Fruit fly (Drosophila melanogaster): ENCODE data around the gene Pde6.

The Pde6 gene

DNA sequence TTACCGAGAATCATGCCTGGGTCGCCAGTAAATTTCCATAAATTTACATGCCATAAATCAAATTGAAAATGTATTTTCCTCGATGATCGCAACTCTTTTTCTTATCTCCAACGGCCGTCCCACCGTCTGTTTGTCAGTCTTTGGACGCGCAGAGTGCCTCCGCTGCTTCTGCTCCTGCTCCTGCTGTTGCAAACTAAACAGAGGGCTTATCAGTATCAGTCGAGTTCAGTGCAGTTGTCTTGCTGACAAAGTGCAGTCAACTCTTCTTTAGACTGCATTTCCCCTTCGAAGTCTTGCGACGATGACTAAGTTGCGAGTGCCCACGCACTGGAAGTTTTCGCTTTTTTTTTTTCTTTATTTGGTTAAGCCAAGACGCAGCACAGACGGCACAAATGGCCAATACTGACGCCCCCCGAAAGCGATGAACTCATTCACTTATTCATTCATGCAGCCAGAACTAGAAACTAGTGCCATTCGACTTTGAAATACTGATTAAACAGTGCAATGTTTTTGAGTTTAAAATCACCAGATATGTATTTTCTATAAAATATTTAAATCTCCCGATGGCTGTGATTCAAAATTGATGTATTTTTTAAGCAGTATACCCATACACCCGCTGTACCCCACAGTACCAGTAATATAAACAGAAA, 83.9 kb downstream of the Pde6 start:
- TF ChIP-seq EcR (GFP tag; optimal IDR thresholded peaks at IDR 0.05) (peak in 1 of 2 experiments; percentile 81), psq (optimal IDR thresholded peaks at IDR 0.05) (no peak), pan (optimal IDR thresholded peaks at IDR 0.05) (no peak), Dll (optimal IDR thresholded peaks at IDR 0.05) (no peak), usp (GFP tag; optimal IDR thresholded peaks at IDR 0.05) (no peak)

DNA sequence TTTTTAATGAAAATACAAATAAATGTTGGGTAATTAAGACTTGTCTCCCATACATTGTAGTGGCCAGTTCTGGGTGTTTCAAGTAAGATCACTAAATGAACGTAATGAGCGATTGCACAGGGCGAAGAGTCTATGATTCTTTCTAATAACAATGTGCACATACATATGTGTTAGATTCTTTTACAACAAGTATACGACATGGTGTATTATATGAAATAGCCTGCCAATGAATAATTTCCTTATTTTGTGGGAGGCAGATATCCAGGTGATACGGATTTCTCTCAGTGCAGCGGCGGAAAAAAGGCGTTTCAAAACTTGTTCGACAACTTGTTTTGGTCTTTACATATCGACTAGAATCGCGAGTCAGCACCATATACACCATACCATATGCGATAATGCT, 84.5 kb downstream of the Pde6 start:
- TF ChIP-seq usp (GFP tag; optimal IDR thresholded peaks at IDR 0.05) = no peak
- TF ChIP-seq EcR (GFP tag; optimal IDR thresholded peaks at IDR 0.05) = no peak
- no peak for TF ChIP-seq psq (optimal IDR thresholded peaks at IDR 0.05)
- no peak for TF ChIP-seq pan (optimal IDR thresholded peaks at IDR 0.05)
- no peak for TF ChIP-seq Dll (optimal IDR thresholded peaks at IDR 0.05)
- no peak for TF ChIP-seq CG8478 (optimal IDR thresholded peaks at IDR 0.05)

DNA sequence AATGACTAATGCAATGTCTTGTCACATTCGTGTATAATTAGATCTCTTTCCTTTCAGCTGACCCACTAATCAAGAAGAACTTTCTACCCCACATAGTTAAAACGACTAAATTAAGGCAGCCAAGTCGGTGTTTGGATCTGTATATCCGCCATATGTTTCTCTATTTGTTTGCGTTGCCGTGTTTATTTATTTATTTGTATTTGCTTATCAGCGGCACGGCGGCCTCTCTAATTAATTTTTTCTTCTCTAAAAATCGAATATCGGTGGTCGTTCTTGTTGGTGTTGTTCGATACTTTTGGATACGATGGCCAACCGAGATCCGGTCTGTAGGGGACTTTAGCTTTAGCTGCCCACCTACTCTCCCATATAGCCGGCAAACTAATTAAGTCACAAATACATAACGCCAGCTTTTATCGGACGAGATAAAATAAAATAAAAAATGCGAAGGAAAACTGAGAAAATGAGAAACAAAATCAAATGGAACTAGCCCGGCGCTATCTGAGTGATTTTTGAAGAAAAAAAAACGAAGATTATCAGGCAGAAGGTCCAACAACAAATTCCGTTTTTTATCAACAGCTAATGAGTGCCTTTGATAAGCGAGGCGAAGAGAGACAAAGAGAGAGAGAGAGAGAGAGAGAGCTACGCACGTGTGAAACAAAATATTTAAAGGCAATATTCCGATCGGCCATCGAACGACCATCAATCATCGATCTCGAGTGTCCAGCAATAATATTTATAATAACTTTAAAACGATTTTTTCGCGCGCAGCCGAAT, 85.3 kb downstream of the Pde6 start:
- TF ChIP-seq psq (optimal IDR thresholded peaks at IDR 0.05) (no peak), EcR (GFP tag; optimal IDR thresholded peaks at IDR 0.05) (no peak), usp (GFP tag; optimal IDR thresholded peaks at IDR 0.05) (no peak), CG8478 (optimal IDR thresholded peaks at IDR 0.05) (no peak), pan (optimal IDR thresholded peaks at IDR 0.05) (no peak)

DNA sequence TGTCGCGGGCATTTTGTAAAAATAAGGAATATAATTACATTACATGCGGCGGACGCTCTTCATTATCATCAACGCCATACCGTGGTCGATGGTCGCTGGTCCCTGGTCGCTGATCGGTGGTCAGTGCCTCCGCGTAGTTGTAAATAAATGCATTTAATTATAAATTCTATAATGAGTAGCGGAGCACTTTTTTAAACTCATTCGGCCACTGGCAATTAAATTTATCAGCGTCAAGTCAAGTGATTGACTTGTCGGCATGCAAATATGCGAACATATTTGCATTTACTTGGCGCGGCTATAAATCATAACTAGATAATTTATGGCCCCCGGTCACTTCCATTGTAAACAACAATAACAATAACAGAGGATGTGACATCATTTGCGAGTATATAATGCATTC, 86.7 kb downstream of the Pde6 start:
- TF ChIP-seq psq (optimal IDR thresholded peaks at IDR 0.05) (no peak), pan (optimal IDR thresholded peaks at IDR 0.05) (no peak), CG8478 (optimal IDR thresholded peaks at IDR 0.05) (no peak), EcR (GFP tag; optimal IDR thresholded peaks at IDR 0.05) (no peak), Dll (optimal IDR thresholded peaks at IDR 0.05) (no peak), usp (GFP tag; optimal IDR thresholded peaks at IDR 0.05) (no peak)

DNA sequence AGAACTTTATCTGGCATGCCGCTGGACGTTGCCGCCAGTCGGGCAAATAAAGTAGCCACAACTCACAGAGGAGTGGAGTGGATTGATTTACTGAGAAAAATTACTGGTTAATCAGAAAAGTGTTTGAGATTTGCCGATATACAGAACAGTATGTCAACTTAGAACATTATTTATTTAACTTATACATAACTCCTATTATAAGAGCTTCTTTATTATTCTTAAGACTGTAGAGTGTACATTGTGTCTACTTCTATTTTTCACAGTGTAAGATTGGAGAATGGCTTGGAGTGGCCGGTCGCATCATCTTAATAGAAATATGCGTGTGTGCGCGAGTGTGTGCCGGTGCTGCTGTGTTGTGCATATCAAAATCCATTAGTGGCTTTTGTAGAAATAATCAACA, 87.5 kb downstream of the Pde6 start:
- no peak for TF ChIP-seq EcR (GFP tag; optimal IDR thresholded peaks at IDR 0.05)
- TF ChIP-seq pan (optimal IDR thresholded peaks at IDR 0.05) = no peak
- TF ChIP-seq psq (optimal IDR thresholded peaks at IDR 0.05) = no peak
- no peak for TF ChIP-seq CG8478 (optimal IDR thresholded peaks at IDR 0.05)
- TF ChIP-seq usp (GFP tag; optimal IDR thresholded peaks at IDR 0.05) = no peak
- no peak for TF ChIP-seq Dll (optimal IDR thresholded peaks at IDR 0.05)

DNA sequence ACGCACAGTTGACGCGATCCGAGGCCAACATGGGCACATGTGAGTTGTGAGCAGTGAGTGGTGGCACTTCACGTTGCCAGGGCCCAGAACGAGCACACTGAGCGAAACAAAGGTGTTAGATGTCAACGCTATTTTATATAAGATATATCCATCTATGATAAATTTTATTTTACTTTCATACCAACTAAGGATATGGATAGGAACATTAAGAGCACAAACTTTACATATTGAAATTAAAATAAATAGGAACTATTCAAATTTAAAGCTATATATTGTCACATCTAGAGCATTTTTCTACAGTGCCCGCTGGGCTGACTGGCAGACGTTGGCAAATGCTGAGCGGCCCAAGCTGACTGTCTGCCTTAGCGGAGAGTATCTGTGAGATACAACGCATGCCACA, 88.4 kb downstream of the Pde6 start:
- TF ChIP-seq pan (optimal IDR thresholded peaks at IDR 0.05) (no peak), usp (GFP tag; optimal IDR thresholded peaks at IDR 0.05) (no peak), psq (optimal IDR thresholded peaks at IDR 0.05) (no peak), CG8478 (optimal IDR thresholded peaks at IDR 0.05) (no peak), Dll (optimal IDR thresholded peaks at IDR 0.05) (no peak), EcR (GFP tag; optimal IDR thresholded peaks at IDR 0.05) (no peak)

DNA sequence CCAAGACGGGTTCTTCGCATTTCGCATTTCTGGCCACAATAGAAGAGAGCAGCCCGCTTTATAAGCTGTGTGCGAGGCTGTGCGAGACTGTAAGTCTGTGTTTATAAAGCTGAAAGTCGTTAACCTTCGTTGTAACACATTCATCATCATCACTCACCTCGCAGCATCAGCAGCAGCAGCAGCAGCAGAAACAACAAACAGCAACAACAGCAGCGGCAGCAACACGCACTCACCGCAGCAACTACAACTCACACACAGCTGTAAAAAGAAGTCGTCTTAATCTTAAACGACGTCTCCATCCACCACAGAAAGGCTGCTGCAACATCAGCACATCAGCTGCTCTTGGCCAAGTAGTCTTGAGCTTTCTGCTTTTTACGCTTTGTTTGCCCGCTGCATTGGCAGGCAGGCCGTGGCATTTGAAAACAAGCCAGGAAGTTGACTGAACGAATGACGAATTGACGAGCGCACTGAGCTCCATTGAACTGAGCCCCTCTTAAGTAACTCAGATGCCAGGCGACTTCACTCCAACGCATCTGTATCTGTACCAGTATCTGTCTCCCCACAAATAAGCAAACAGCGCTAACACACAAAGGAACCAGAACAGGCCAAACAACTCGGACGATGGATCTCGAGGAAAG, 89.3 kb downstream of the Pde6 start:
- TF ChIP-seq psq (optimal IDR thresholded peaks at IDR 0.05) = no peak
- no peak for TF ChIP-seq pan (optimal IDR thresholded peaks at IDR 0.05)
- TF ChIP-seq Dll (optimal IDR thresholded peaks at IDR 0.05) = no peak
- TF ChIP-seq usp (GFP tag; optimal IDR thresholded peaks at IDR 0.05) = no peak
- TF ChIP-seq CG8478 (optimal IDR thresholded peaks at IDR 0.05) = no peak

DNA sequence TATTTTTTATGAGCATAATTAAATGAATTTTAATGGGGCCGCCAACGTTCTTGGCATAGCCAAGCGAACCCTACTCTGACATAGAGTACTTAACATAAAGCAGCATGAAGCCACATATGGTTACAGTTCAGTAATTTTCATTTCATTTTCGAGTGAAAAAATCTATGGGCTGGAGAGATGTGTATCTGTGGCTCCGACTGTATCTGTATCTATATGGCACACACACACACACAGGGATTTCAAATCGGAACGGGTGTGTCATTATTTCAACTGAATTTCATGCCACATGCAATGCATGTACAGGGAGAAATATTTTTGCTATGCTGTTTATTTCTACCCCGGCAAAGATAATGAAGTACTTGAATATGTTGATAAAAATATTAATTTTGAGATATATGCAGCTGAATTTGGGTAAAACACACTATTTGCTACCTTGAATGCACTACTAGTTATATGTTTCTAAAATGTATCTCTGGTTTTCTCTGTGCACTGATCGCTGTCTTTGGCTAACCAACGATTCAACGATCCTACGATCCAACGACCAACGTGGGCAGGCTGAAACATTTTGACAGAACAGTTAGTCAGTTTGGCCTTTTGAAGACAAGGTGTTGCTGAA, 90.8 kb downstream of the Pde6 start:
- no peak for TF ChIP-seq EcR (GFP tag; optimal IDR thresholded peaks at IDR 0.05)
- no peak for TF ChIP-seq Dll (optimal IDR thresholded peaks at IDR 0.05)
- no peak for TF ChIP-seq usp (GFP tag; optimal IDR thresholded peaks at IDR 0.05)
- no peak for TF ChIP-seq CG8478 (optimal IDR thresholded peaks at IDR 0.05)
- no peak for TF ChIP-seq pan (optimal IDR thresholded peaks at IDR 0.05)
- no peak for TF ChIP-seq psq (optimal IDR thresholded peaks at IDR 0.05)

DNA sequence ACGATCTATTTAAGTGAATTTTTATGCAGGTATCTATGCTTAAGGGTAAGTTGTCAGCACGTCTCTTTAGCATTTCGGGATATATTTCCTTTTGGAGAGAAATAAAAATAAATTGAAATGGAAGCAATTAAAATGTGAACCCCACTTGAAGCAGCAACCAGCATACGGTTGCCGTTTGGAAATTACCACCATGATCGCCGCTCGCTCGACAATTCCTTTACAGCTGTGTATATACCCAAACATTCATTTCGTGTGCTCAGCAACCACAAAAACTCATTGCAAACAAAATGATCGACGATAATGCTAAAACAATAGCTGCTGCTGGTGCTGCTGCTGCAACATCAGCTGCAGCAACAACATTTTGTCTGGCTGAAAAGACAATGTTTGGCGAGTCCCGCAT, 91.8 kb downstream of the Pde6 start:
- TF ChIP-seq pan (optimal IDR thresholded peaks at IDR 0.05) (no peak), psq (optimal IDR thresholded peaks at IDR 0.05) (no peak), CG8478 (optimal IDR thresholded peaks at IDR 0.05) (no peak), usp (GFP tag; optimal IDR thresholded peaks at IDR 0.05) (no peak), EcR (GFP tag; optimal IDR thresholded peaks at IDR 0.05) (no peak)

DNA sequence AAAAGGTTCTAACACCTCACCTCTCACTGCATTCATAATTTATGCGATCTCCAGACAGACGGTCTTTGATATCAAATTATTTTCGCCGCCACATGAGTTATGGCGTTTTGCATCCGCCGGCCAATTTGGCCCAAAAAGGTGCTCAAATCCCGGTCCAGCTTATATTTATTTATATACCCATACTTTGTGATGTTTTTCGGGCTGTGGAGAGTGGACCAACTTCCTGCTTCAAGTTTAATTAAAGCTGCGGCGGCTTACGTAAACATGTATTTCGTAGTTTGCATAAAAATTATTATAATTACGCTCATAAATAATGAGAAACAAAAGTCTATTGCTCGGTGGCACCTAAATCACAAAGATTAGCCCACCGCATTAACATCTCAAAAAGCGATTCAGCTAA, 92.9 kb downstream of the Pde6 start:
- TF ChIP-seq psq (optimal IDR thresholded peaks at IDR 0.05) (no peak), Dll (optimal IDR thresholded peaks at IDR 0.05) (no peak), EcR (GFP tag; optimal IDR thresholded peaks at IDR 0.05) (no peak), CG8478 (optimal IDR thresholded peaks at IDR 0.05) (no peak), usp (GFP tag; optimal IDR thresholded peaks at IDR 0.05) (no peak), pan (optimal IDR thresholded peaks at IDR 0.05) (no peak)

DNA sequence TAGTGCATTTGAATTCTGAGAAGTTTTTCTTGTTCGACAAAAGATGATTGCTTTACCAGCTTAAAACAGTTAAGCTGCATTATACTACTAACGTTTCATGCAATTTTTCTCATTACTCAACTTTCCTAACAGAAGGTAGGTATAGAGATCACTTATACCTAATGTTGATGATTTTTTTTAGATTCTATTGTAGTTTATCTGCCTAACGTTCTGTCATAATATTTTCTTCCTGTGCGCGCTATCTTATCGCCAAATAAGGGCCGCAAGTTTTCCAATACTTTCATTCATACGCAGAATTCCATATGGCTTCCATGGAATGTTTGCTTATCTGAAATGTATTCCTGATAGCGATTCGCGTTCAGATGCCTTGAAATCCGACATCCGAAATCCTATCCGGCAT, 93.7 kb downstream of the Pde6 start:
- no peak for TF ChIP-seq psq (optimal IDR thresholded peaks at IDR 0.05)

Measured in whole organism.